Worm (Caenorhabditis elegans): ENCODE measurements around the gene Y71H2AM.1.

ce11 chrIII:2868416-2868815, 41.5 kb downstream of the Y71H2AM.1 start:
- TF ChIP-seq nhr-77 (tag; optimal IDR thresholded peaks at IDR 0.05): no peak
- no peak for TF ChIP-seq unc-39 (tag; optimal IDR thresholded peaks at IDR 0.05)
- TF ChIP-seq mdl-1 (tag; optimal IDR thresholded peaks at IDR 0.05): no peak
- no peak for TF ChIP-seq nhr-76 (tag; optimal IDR thresholded peaks at IDR 0.05)
- no peak for TF ChIP-seq zag-1 (tag; optimal IDR thresholded peaks at IDR 0.05)
- no peak for TF ChIP-seq ama-1 (optimal IDR thresholded peaks at IDR 0.05)

All from whole organism, L3 larva.